Fruit fly (Drosophila melanogaster) whole organism, embryonic: ENCODE data around the gene CG6012.

Experiments
- CG14965 ChIP-seq: fragments of 200-800 bp; sonication (Bioruptor generic); optimal IDR thresholded peaks from 2 replicates; lab custom pipeline; 2016; ENCODE audit warnings: missing biosample characterization, missing genetic modification characterization, borderline replicate concordance
- Xbp1 ChIP-seq: fragments of 200-800 bp; sonication (Bioruptor generic); optimal IDR thresholded peaks from 3 replicates; lab custom pipeline; 2016; ENCODE audit warnings: missing biosample characterization, mild to moderate bottlenecking, missing genetic modification characterization

- TF ChIP-seq CG14965 (no peak), Xbp1 (GFP tag; lab: Kevin White, UChicago) (no peak)
Measured at dm6 chr2L:16819714-16820113, 41.6 kb downstream of the CG6012 start.
